Fruit fly (Drosophila melanogaster): ENCODE results near the gene cpb.

Gene cpb

dm6 chr2L:1724592-1724940 lies 19.9 kb downstream of the cpb start:
- TF ChIP-seq bab1 (GFP tag; optimal IDR thresholded peaks at IDR 0.05) (no peak), kay (GFP tag; ENCODE audit: borderline replicate concordance) (peak; percentile 93), CG5204 (GFP tag; optimal IDR thresholded peaks at IDR 0.05) (no peak), Mnt (GFP tag; optimal IDR thresholded peaks at IDR 0.05) (no peak)

dm6 chr2L:1727162-1727825 lies 22.6 kb downstream of the cpb start:
- peak; percentile 94 for TF ChIP-seq pad (GFP tag; optimal IDR thresholded peaks at IDR 0.05)
- no peak for TF ChIP-seq CG5204 (GFP tag; optimal IDR thresholded peaks at IDR 0.05)

DNA sequence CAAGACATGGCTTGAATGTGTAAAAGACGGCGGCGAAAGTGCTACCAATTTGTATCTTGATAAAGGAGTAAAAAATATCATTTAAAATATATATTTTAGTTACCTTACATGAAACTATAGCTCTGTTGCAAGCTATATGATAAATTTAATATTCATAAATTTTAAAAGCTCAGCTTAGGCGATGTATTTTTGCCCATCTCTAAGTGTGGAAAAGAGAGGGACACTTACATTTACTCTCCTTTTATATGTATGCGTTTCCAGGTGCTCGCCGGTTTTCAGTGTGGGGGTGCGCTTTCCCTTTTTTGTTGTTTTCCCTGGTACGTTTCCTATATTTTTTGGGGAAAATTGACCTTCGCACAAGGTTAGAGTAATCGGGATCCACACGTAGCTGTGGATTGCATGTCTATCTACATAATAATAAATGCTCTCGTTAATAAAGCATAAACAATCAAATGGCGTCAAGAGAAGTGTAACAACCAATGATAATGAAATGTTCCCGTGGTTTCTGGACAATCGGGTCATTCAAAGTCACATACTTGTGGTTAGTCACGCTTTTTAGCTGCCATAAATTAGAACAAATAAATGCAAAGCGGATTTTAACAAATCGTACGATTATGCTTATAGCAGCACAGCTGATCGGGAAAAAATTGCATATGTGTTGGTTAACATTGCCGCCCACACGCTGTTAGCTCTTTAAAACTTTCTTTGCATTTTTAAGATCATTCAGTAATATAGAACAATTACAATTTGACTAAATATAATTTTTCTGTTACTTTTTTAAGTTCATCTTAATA lies 23.3 kb downstream of the cpb start:
- TF ChIP-seq toe (GFP tag; optimal IDR thresholded peaks at IDR 0.05) (peak; percentile 98), CG33017 (tag; optimal IDR thresholded peaks at IDR 0.05) (peak; percentile 99), CG5204 (GFP tag; optimal IDR thresholded peaks at IDR 0.05) (peak; percentile 99), CG1620 (GFP tag; optimal IDR thresholded peaks at IDR 0.05) (peak; percentile 94), bab1 (GFP tag; optimal IDR thresholded peaks at IDR 0.05) (peak; percentile 99), CG7101 (tag; optimal IDR thresholded peaks at IDR 0.05) (peak; percentile 99), pad (GFP tag; optimal IDR thresholded peaks at IDR 0.05) (peak; percentile 45), CG7045 (GFP tag; optimal IDR thresholded peaks at IDR 0.05) (peak; percentile 99), cnc (optimal IDR thresholded peaks at IDR 0.05) (no peak), tj (GFP tag; optimal IDR thresholded peaks at IDR 0.05) (peak; percentile 95), ovo (GFP tag; optimal IDR thresholded peaks at IDR 0.05) (peak; percentile 99), Crg-1 (GFP tag; optimal IDR thresholded peaks at IDR 0.05) (peak; percentile 98), Mnt (GFP tag; optimal IDR thresholded peaks at IDR 0.05) (peak; percentile 97), CG12768 (GFP tag; optimal IDR thresholded peaks at IDR 0.05) (peak; percentile 99), cic (GFP tag; optimal IDR thresholded peaks at IDR 0.05) (peak; percentile 97), kay (GFP tag; ENCODE audit: borderline replicate concordance) (peak; percentile 99), Clk (GFP tag; optimal IDR thresholded peaks at IDR 0.05) (peak; percentile 98), Hr96 (GFP tag; optimal IDR thresholded peaks at IDR 0.05) (peak; percentile 96), CG11617 (GFP tag; optimal IDR thresholded peaks at IDR 0.05) (peak; percentile 100), CG14711 (tag; optimal IDR thresholded peaks at IDR 0.05) (peak; percentile 90)

- no peak for TF ChIP-seq tj (GFP tag; optimal IDR thresholded peaks at IDR 0.05)
- TF ChIP-seq pad (GFP tag; optimal IDR thresholded peaks at IDR 0.05): peak; percentile 0
- TF ChIP-seq CG11617 (GFP tag; optimal IDR thresholded peaks at IDR 0.05): no peak
- TF ChIP-seq CG5204 (GFP tag; optimal IDR thresholded peaks at IDR 0.05): no peak
- TF ChIP-seq Clk (GFP tag; optimal IDR thresholded peaks at IDR 0.05): no peak
- TF ChIP-seq CG14711 (tag; optimal IDR thresholded peaks at IDR 0.05): peak; percentile 0
- TF ChIP-seq toe (GFP tag; optimal IDR thresholded peaks at IDR 0.05): no peak
- TF ChIP-seq Crg-1 (GFP tag; optimal IDR thresholded peaks at IDR 0.05): no peak
- no peak for TF ChIP-seq cnc (optimal IDR thresholded peaks at IDR 0.05)
- TF ChIP-seq bab1 (GFP tag; optimal IDR thresholded peaks at IDR 0.05): no peak
- peak; percentile 47 for TF ChIP-seq Mnt (GFP tag; optimal IDR thresholded peaks at IDR 0.05)
- no peak for TF ChIP-seq CG7045 (GFP tag; optimal IDR thresholded peaks at IDR 0.05)
- TF ChIP-seq Hr96 (GFP tag; optimal IDR thresholded peaks at IDR 0.05): no peak
- peak; percentile 25 for TF ChIP-seq kay (GFP tag; ENCODE audit: borderline replicate concordance)
- no peak for TF ChIP-seq ovo (GFP tag; optimal IDR thresholded peaks at IDR 0.05)
- peak; percentile 47 for TF ChIP-seq CG33017 (tag; optimal IDR thresholded peaks at IDR 0.05)
- TF ChIP-seq CG1620 (GFP tag; optimal IDR thresholded peaks at IDR 0.05): no peak
- TF ChIP-seq CG12768 (GFP tag; optimal IDR thresholded peaks at IDR 0.05): no peak
- no peak for TF ChIP-seq cic (GFP tag; optimal IDR thresholded peaks at IDR 0.05)
- no peak for TF ChIP-seq CG7101 (tag; optimal IDR thresholded peaks at IDR 0.05)
Measured at dm6 chr2L:1728620-1728944, 23.9 kb downstream of the cpb start, which contains the start of gene Rrp40. Rrp40 (plus strand) TSS chr2L:1728732.

DNA sequence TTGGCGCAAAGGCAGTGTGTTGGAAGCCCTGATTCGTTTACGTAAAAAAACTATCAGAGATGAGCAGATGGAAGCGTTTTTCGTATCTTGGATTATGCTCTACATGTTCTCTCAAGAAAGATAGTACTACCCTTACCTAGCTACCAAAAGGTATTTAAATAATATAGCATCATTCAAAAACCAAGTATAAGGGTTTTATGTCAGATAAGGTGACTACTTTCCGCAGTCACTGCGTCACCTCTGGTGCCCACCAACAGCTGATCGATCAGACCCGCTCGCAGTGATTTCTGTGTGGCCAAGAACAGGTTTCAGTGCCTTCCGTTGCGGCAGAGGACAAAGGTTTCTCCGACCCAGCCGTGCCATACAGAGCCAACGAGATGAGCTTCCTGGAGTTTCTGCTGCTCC lies 24.9 kb downstream of the cpb start, which contains the start of the genes Eno and CG31937:
Eno (minus strand) TSS at position 30 of the 405 bp plus-strand sequence.
CG31937 (plus strand) TSS at position 281 of the 405 bp plus-strand sequence.
- TF ChIP-seq toe (GFP tag; optimal IDR thresholded peaks at IDR 0.05): peak; percentile 83
- peak; percentile 35 for TF ChIP-seq tj (GFP tag; optimal IDR thresholded peaks at IDR 0.05)
- peak; percentile 81 for TF ChIP-seq CG7101 (tag; optimal IDR thresholded peaks at IDR 0.05)
- peak; percentile 23 for TF ChIP-seq pad (GFP tag; optimal IDR thresholded peaks at IDR 0.05)
- peak; percentile 81 for TF ChIP-seq CG1620 (GFP tag; optimal IDR thresholded peaks at IDR 0.05)
- TF ChIP-seq CG12768 (GFP tag; optimal IDR thresholded peaks at IDR 0.05): peak; percentile 57
- no peak for TF ChIP-seq ovo (GFP tag; optimal IDR thresholded peaks at IDR 0.05)
- no peak for TF ChIP-seq cnc (optimal IDR thresholded peaks at IDR 0.05)
- peak; percentile 59 for TF ChIP-seq Hr96 (GFP tag; optimal IDR thresholded peaks at IDR 0.05)
- TF ChIP-seq bab1 (GFP tag; optimal IDR thresholded peaks at IDR 0.05): peak; percentile 77
- no peak for TF ChIP-seq kay (GFP tag; ENCODE audit: borderline replicate concordance)
- peak; percentile 46 for TF ChIP-seq CG7045 (GFP tag; optimal IDR thresholded peaks at IDR 0.05)
- TF ChIP-seq Crg-1 (GFP tag; optimal IDR thresholded peaks at IDR 0.05): peak; percentile 83
- TF ChIP-seq Mnt (GFP tag; optimal IDR thresholded peaks at IDR 0.05): peak; percentile 80
- peak; percentile 30 for TF ChIP-seq CG14711 (tag; optimal IDR thresholded peaks at IDR 0.05)
- peak; percentile 34 for TF ChIP-seq Clk (GFP tag; optimal IDR thresholded peaks at IDR 0.05)
- TF ChIP-seq CG11617 (GFP tag; optimal IDR thresholded peaks at IDR 0.05): peak; percentile 72
- peak; percentile 52 for TF ChIP-seq cic (GFP tag; optimal IDR thresholded peaks at IDR 0.05)
- peak; percentile 77 for TF ChIP-seq CG5204 (GFP tag; optimal IDR thresholded peaks at IDR 0.05)
- peak; percentile 74 for TF ChIP-seq CG33017 (tag; optimal IDR thresholded peaks at IDR 0.05)
